Worm (Caenorhabditis elegans) whole organism, L4 larva: ENCODE data around the gene ints-7.

Experiments used
- D1046.2 ChIP-seq: fragments of 200-800 bp; sonication (Bioruptor generic); IDR thresholded peaks from 2 replicates; pipeline ENCODE4 v1.3.6; 2022; ENCODE audit warnings: missing genetic modification characterization, missing compliant biosample characterization
- F10B5.3 ChIP-seq: sonication (generic microtip); optimal IDR thresholded peaks from 2 replicates; lab custom pipeline; 2016; ENCODE audit warnings: mild to moderate bottlenecking, missing genetic modification characterization, missing compliant biosample characterization
- F26F4.8 ChIP-seq: fragments of 200-800 bp; sonication (Bioruptor generic); conservative IDR thresholded peaks from 2 replicates; pipeline ENCODE4 v1.3.6; 2022; ENCODE audit warnings: missing genetic modification characterization, missing compliant biosample characterization
- F44E2.7 ChIP-seq: fragments of 200-800 bp; sonication (Bioruptor generic); IDR thresholded peaks from 2 replicates; pipeline ENCODE4 v2.1.2; 2022; ENCODE audit warnings: missing genetic modification characterization, missing compliant biosample characterization
- R02D3.7 ChIP-seq: fragments of 150-350 bp; sonication (generic microtip); optimal IDR thresholded peaks from 3 replicates; lab custom pipeline; 2014; ENCODE audit warnings: missing biosample characterization, missing genetic modification characterization
- Y48G9A.11 ChIP-seq: fragments of 200-800 bp; sonication (Bioruptor generic); IDR thresholded peaks from 2 replicates; pipeline ENCODE4 v1.3.6; 2022; ENCODE audit warnings: missing genetic modification reagents, missing genetic modification characterization, missing compliant biosample characterization
- ama-1 ChIP-seq: fragments of 150-350 bp; optimal IDR thresholded peaks from 2 replicates; lab custom pipeline; 2014; ENCODE audit warnings: inconsistent platforms, mixed read lengths
- arid-1 ChIP-seq: fragments of 200-800 bp; sonication (Bioruptor generic); conservative IDR thresholded peaks from 2 replicates; pipeline ENCODE4 v1.3.6; 2022; ENCODE audit warnings: missing genetic modification reagents, missing genetic modification characterization, missing compliant biosample characterization
- attf-4 ChIP-seq: sonication (generic microtip); optimal IDR thresholded peaks from 3 replicates; lab custom pipeline; 2017; ENCODE audit warnings: missing biosample characterization, missing genetic modification characterization
- ceh-20 ChIP-seq: fragments of 200-800 bp; sonication (Bioruptor generic); IDR thresholded peaks from 2 replicates; pipeline ENCODE4 v1.3.6; 2022; ENCODE audit warnings: missing genetic modification reagents, missing genetic modification characterization, missing compliant biosample characterization
- ceh-28 ChIP-seq: fragments of 150-350 bp; optimal IDR thresholded peaks from 2 replicates; lab custom pipeline; 2014; ENCODE audit warnings: missing biosample characterization, missing genetic modification reagents, missing genetic modification characterization
- ceh-32 ChIP-seq: sonication (generic microtip); optimal IDR thresholded peaks from 2 replicates; lab custom pipeline; 2016; ENCODE audit warnings: mild to moderate bottlenecking, missing genetic modification characterization, missing compliant biosample characterization; ENCODE audit not compliant: poor library complexity
- ceh-82 ChIP-seq: sonication (generic microtip); optimal IDR thresholded peaks from 2 replicates; lab custom pipeline; 2017; ENCODE audit warnings: missing biosample characterization, missing genetic modification characterization
- daf-12 ChIP-seq: fragments of 150-350 bp; optimal IDR thresholded peaks from 2 replicates; lab custom pipeline; 2014; ENCODE audit warnings: missing biosample characterization, missing genetic modification reagents, missing genetic modification characterization
- daf-16 ChIP-seq, 3 experiments: sonication (generic microtip); optimal IDR thresholded peaks; 2 replicates each; lab custom pipeline; 2016 to 2017; ENCODE audit warnings: missing genetic modification characterization in 3 of 3, missing genetic modification reagents in 3 of 3, mild to moderate bottlenecking in 2 of 3, missing compliant biosample characterization in 2 of 3, missing biosample characterization in 1 of 3, moderate library complexity in 1 of 3
- daf-19 ChIP-seq: fragments of 200-800 bp; sonication (Bioruptor generic); conservative IDR thresholded peaks from 2 replicates; pipeline ENCODE4 v1.3.6; 2022; ENCODE audit warnings: missing genetic modification characterization, missing compliant biosample characterization
- daf-8 ChIP-seq: fragments of 200-800 bp; sonication (Bioruptor generic); IDR thresholded peaks from 2 replicates; pipeline ENCODE4 v1.3.6; 2022; ENCODE audit warnings: missing genetic modification characterization, missing compliant biosample characterization
- dmd-6 ChIP-seq: fragments of 200-800 bp; sonication (Bioruptor generic); IDR thresholded peaks from 2 replicates; pipeline ENCODE4 v1.3.6; 2022; ENCODE audit warnings: missing genetic modification reagents, missing genetic modification characterization, missing compliant biosample characterization
- dve-1 ChIP-seq: sonication (generic microtip); optimal IDR thresholded peaks from 2 replicates; lab custom pipeline; 2017; ENCODE audit warnings: antibody characterized with exemption, mild to moderate bottlenecking, missing genetic modification characterization, missing compliant biosample characterization; ENCODE audit not compliant: insufficient read depth
- egl-43 ChIP-seq: fragments of 200-800 bp; sonication (Bioruptor generic); IDR thresholded peaks from 2 replicates; pipeline ENCODE4 v1.3.6; 2022; ENCODE audit warnings: missing genetic modification reagents, missing genetic modification characterization, missing compliant biosample characterization
- fkh-10 ChIP-seq: fragments of 150-350 bp; optimal IDR thresholded peaks from 2 replicates; lab custom pipeline; 2014; ENCODE audit warnings: missing biosample characterization, missing genetic modification reagents, missing genetic modification characterization
- fos-1 ChIP-seq: fragments of 150-350 bp; optimal IDR thresholded peaks from 2 replicates; lab custom pipeline; 2014; ENCODE audit warnings: missing biosample characterization, missing genetic modification characterization
- hif-1 ChIP-seq, 2 experiments: sonication (generic microtip); optimal IDR thresholded peaks; 2 replicates each; lab custom pipeline; 2016 to 2017; ENCODE audit warnings: missing compliant biosample characterization in 2 of 2, missing genetic modification characterization in 2 of 2, missing genetic modification reagents in 2 of 2, missing genotype in 2 of 2, mild to moderate bottlenecking in 1 of 2
- hlh-11 ChIP-seq: fragments of 200-800 bp; sonication (Bioruptor generic); optimal IDR thresholded peaks from 2 replicates; lab custom pipeline; 2018; ENCODE audit warnings: mild to moderate bottlenecking, missing genetic modification characterization, missing compliant biosample characterization
- hlh-30 ChIP-seq: sonication (generic microtip); optimal IDR thresholded peaks from 2 replicates; lab custom pipeline; 2017; ENCODE audit warnings: antibody characterized with exemption, mild to moderate bottlenecking, missing genetic modification characterization, missing compliant biosample characterization; ENCODE audit not compliant: insufficient read depth
- jun-1 ChIP-seq: fragments of 150-350 bp; optimal IDR thresholded peaks from 2 replicates; lab custom pipeline; 2014; ENCODE audit warnings: missing biosample characterization, missing genetic modification reagents, missing genetic modification characterization
- lim-7 ChIP-seq: fragments of 200-800 bp; sonication (Bioruptor generic); IDR thresholded peaks from 2 replicates; pipeline ENCODE4 v1.3.6; 2022; ENCODE audit warnings: missing genetic modification characterization, missing compliant biosample characterization
- lin-13 ChIP-seq: fragments of 150-350 bp; optimal IDR thresholded peaks from 2 replicates; lab custom pipeline; 2014; ENCODE audit warnings: missing biosample characterization, missing genetic modification reagents, missing genetic modification characterization
- lin-15B ChIP-seq: fragments of 150-350 bp; sonication (generic microtip); optimal IDR thresholded peaks from 3 replicates; lab custom pipeline; 2014; ENCODE audit warnings: missing biosample characterization, missing genetic modification characterization
- madf-5 ChIP-seq, 2 experiments: fragments of 200-800 bp; sonication (Bioruptor generic); IDR thresholded peaks; 2 replicates each; pipeline ENCODE4 v1.3.6; 2022; ENCODE audit warnings: missing compliant biosample characterization in 2 of 2, missing genetic modification characterization in 2 of 2
- mes-2 ChIP-seq: sonication (generic microtip); optimal IDR thresholded peaks from 2 replicates; lab custom pipeline; 2016; ENCODE audit warnings: missing genotype, mild to moderate bottlenecking, missing genetic modification characterization, missing compliant biosample characterization; ENCODE audit not compliant: poor library complexity, severe bottlenecking
- mxl-3 ChIP-seq: fragments of 200-800 bp; sonication (Bioruptor generic); optimal IDR thresholded peaks from 2 replicates; lab custom pipeline; 2018; ENCODE audit warnings: mild to moderate bottlenecking, missing genetic modification characterization, missing compliant biosample characterization
- nhr-11 ChIP-seq: fragments of 150-350 bp; optimal IDR thresholded peaks from 2 replicates; lab custom pipeline; 2014; ENCODE audit warnings: missing biosample characterization, missing genetic modification characterization
- nhr-237 ChIP-seq: sonication (generic microtip); optimal IDR thresholded peaks from 2 replicates; lab custom pipeline; 2017; ENCODE audit warnings: missing biosample characterization, missing genetic modification characterization
- nhr-41 ChIP-seq: fragments of 200-800 bp; sonication (Bioruptor generic); IDR thresholded peaks from 2 replicates; pipeline ENCODE4 v1.3.6; 2022; ENCODE audit warnings: missing genetic modification reagents, missing genetic modification characterization, missing compliant biosample characterization
- php-3 ChIP-seq: fragments of 200-800 bp; sonication (Bioruptor generic); IDR thresholded peaks from 2 replicates; pipeline ENCODE4 v1.3.6; 2022; ENCODE audit warnings: missing genetic modification reagents, missing genetic modification characterization, missing compliant biosample characterization
- rbr-2 ChIP-seq: sonication (generic microtip); optimal IDR thresholded peaks from 2 replicates; lab custom pipeline; 2016; ENCODE audit warnings: missing genotype, missing genetic modification characterization, missing compliant biosample characterization
- saeg-2 ChIP-seq: fragments of 200-800 bp; sonication (Bioruptor generic); IDR thresholded peaks from 2 replicates; pipeline ENCODE4 v1.3.6; 2022; ENCODE audit warnings: missing genetic modification reagents, missing genetic modification characterization, missing compliant biosample characterization
- skn-1 ChIP-seq: fragments of 150-350 bp; optimal IDR thresholded peaks from 2 replicates; lab custom pipeline; 2014; ENCODE audit warnings: missing biosample characterization, missing genetic modification characterization
- snpc-1.2 ChIP-seq: fragments of 200-800 bp; sonication (Bioruptor generic); IDR thresholded peaks from 2 replicates; pipeline ENCODE4 v1.3.6; 2022; ENCODE audit warnings: missing genetic modification reagents, missing genetic modification characterization, missing compliant biosample characterization
- spr-1 ChIP-seq: sonication (generic microtip); optimal IDR thresholded peaks from 2 replicates; lab custom pipeline; 2016; ENCODE audit warnings: mild to moderate bottlenecking, missing genetic modification characterization, missing compliant biosample characterization
- tag-97 ChIP-seq: fragments of 200-800 bp; sonication (Bioruptor generic); IDR thresholded peaks from 2 replicates; pipeline ENCODE4 v1.3.6; 2022; ENCODE audit warnings: missing genetic modification characterization, missing compliant biosample characterization
- unc-62 ChIP-seq, 3 experiments: fragments of 150-350 bp in 1 of 3; sonication (generic microtip); optimal IDR thresholded peaks in 2 of 3; peaks in 1 of 3; 1 replicate in 1 of 3; 2 replicates in 2 of 3; lab custom pipeline; 2014 to 2017; ENCODE audit warnings: missing biosample characterization in 3 of 3, missing genetic modification characterization in 3 of 3, missing genetic modification reagents in 3 of 3, missing genotype in 1 of 3
- zip-11 ChIP-seq: fragments of 200-800 bp; sonication (Bioruptor generic); IDR thresholded peaks from 2 replicates; pipeline ENCODE4 v1.3.6; 2022; ENCODE audit warnings: missing genetic modification characterization, missing compliant biosample characterization
- ztf-11 ChIP-seq: fragments of 150-350 bp; optimal IDR thresholded peaks from 2 replicates; lab custom pipeline; 2014; ENCODE audit warnings: missing biosample characterization, missing genetic modification characterization

ints-7 gene

DNA sequence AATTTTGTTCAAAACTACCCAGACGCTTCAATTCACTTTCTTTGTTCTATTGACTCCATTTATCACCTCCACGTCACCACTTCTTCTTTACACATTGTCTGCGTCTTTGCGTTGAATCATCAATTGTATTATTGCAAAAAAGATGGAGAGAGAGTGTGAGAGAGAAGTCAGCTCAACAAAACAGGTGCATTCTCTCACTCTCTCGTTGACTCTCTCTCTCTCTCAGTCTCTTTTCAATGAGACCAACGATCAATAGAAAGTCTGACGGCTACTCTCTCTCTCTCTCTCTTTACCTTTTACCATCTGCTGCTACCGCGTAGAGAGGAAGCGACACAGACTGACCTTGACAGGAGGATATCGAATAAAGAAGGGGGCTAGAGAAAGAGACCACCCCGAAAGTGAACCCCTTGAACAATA lies 53.1 kb downstream of the ints-7 start (continued):
- TF ChIP-seq ceh-20 (0 out of 2 replicates have a peak, but pooled peaks have one; percentile 6), snpc-1.2 (GFP tag; lab: Robert Waterston, UW) (0 out of 2 replicates have a peak, but pooled peaks have one; percentile 28), daf-12 (tag; lab: Kevin White, UChicago) (no peak), R02D3.7 (tag; lab: Kevin White, UChicago) (no peak), hlh-11 (tag; lab: Kevin White, UChicago) (peak; percentile 95), ceh-28 (tag; lab: Kevin White, UChicago) (peak; percentile 72), unc-62 (GFP tag; optimal IDR thresholded peaks at IDR 0.05 in 1 of 2; lab: Kevin White, UChicago) (peak in 1 of 2 experiments; percentile 100), unc-62 (tag; optimal IDR thresholded peaks at IDR 0.05; lab: Kevin White, UChicago) (no peak), egl-43 (GFP tag; lab: Robert Waterston, UW) (peak; percentile 71; the same call in 1 of the 2 replicates), D1046.2 (GFP tag; lab: Robert Waterston, UW) (no peak), tag-97 (GFP tag; lab: Robert Waterston, UW) (no peak), saeg-2 (GFP tag; lab: Robert Waterston, UW) (peak; percentile 45; the same call in 1 of the 2 replicates), lin-15B (tag; lab: Kevin White, UChicago) (no peak), mes-2 (tag; lab: Kevin White, UChicago) (peak; percentile 74), nhr-11 (tag; lab: Kevin White, UChicago) (peak; percentile 86), daf-19 (GFP tag; lab: Robert Waterston, UW) (no peak), attf-4 (tag; lab: Kevin White, UChicago) (no peak), daf-8 (no peak), daf-16 (GFP tag; optimal IDR thresholded peaks at IDR 0.05; lab: Kevin White, UChicago) (peak in 1 of 2 experiments; percentile 48), daf-16 (tag; optimal IDR thresholded peaks at IDR 0.05; lab: Kevin White, UChicago) (peak; percentile 76), nhr-237 (tag; lab: Kevin White, UChicago) (peak; percentile 9), Y48G9A.11 (no peak), lin-13 (GFP tag; lab: Kevin White, UChicago) (peak; percentile 81), php-3 (GFP tag; lab: Robert Waterston, UW) (0 out of 2 replicates have a peak, but pooled peaks have one; percentile 45), ceh-32 (tag; lab: Kevin White, UChicago) (no peak)

DNA sequence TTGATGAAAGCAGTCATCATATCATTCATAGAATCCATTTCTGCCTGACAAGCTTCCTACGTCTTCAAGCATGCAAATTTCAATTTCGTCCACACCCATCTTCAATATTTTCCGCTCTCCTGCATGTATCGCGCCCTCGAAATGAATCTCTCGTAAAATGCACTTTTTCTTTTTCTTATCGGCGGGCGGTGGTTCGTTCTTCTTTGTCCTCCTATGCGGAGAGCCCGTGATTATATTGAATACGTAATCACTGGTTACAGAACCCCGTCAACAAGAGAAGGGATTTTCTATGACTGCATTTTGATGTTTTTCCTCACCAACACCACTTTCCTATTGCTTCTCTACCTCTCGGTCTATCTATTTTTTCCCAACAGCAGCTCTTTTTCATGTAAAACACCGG lies 54.0 kb downstream of the ints-7 start:
- TF ChIP-seq mes-2 (tag; lab: Kevin White, UChicago) (peak; percentile 24), php-3 (GFP tag; lab: Robert Waterston, UW) (0 out of 2 replicates have a peak, but pooled peaks have one; percentile 24), mxl-3 (no peak), rbr-2 (tag; lab: Kevin White, UChicago) (no peak), jun-1 (tag; lab: Kevin White, UChicago) (no peak), madf-5 (GFP tag; IDR thresholded peaks at IDR 0.05; lab: Robert Waterston, UW) (no peak), hlh-11 (tag; lab: Kevin White, UChicago) (peak; percentile 36), lim-7 (GFP tag; lab: Robert Waterston, UW) (0 out of 2 replicates have a peak, but pooled peaks have one; percentile 50), daf-16 (GFP tag; optimal IDR thresholded peaks at IDR 0.05; lab: Kevin White, UChicago) (no peak), daf-16 (tag; optimal IDR thresholded peaks at IDR 0.05; lab: Kevin White, UChicago) (peak; percentile 41), dmd-6 (GFP tag; lab: Robert Waterston, UW) (no peak), F26F4.8 (GFP tag; lab: Robert Waterston, UW) (0 out of 2 replicates have a peak, but pooled peaks have one; percentile 14), F44E2.7 (GFP tag; lab: Robert Waterston, UW) (no peak), nhr-41 (GFP tag; lab: Robert Waterston, UW) (no peak), arid-1 (GFP tag; lab: Robert Waterston, UW) (no peak; the same call in 1 of the 2 replicates), hlh-30 (tag; lab: Kevin White, UChicago) (no peak), egl-43 (GFP tag; lab: Robert Waterston, UW) (0 out of 2 replicates have a peak, but pooled peaks have one; percentile 45), spr-1 (tag; lab: Kevin White, UChicago) (no peak), nhr-11 (tag; lab: Kevin White, UChicago) (no peak), daf-19 (GFP tag; lab: Robert Waterston, UW) (0 out of 2 replicates have a peak, but pooled peaks have one; percentile 14), hif-1 (tag; optimal IDR thresholded peaks at IDR 0.05; lab: Kevin White, UChicago) (peak in 1 of 2 experiments; percentile 3), unc-62 (GFP tag; optimal IDR thresholded peaks at IDR 0.05 in 1 of 2; lab: Kevin White, UChicago) (peak in 1 of 2 experiments; percentile 25), unc-62 (tag; optimal IDR thresholded peaks at IDR 0.05; lab: Kevin White, UChicago) (no peak), fkh-10 (GFP tag; lab: Kevin White, UChicago) (no peak), zip-11 (GFP tag; lab: Robert Waterston, UW) (no peak), ceh-82 (tag; lab: Kevin White, UChicago) (no peak), skn-1 (tag; lab: Kevin White, UChicago) (no peak), fos-1 (tag; lab: Kevin White, UChicago) (no peak), ztf-11 (tag; lab: Kevin White, UChicago) (no peak), dve-1 (tag; lab: Kevin White, UChicago) (peak; percentile 17), F10B5.3 (tag; lab: Kevin White, UChicago) (no peak), ama-1 (lab: Kevin White, UChicago) (peak; percentile 46)
- TF ChIP-seq, all 104 proteins: peak for 12
